Fruit fly (Drosophila melanogaster) whole organism, embryonic: ENCODE data around the gene CG12448.

Experiments used
- Ada2b ChIP-seq: fragments of 200-800 bp; sonication (Bioruptor generic); IDR thresholded peaks from 2 replicates; pipeline ENCODE4 v1.3.6; 2022; ENCODE audit warnings: missing biosample characterization, missing genetic modification characterization
- Atf3 ChIP-seq: fragments of 200-800 bp; sonication (Bioruptor generic); optimal IDR thresholded peaks from 3 replicates; lab custom pipeline; 2016; ENCODE audit warnings: missing biosample characterization, missing genetic modification characterization
- B-H1 ChIP-seq: fragments of 200-800 bp; sonication (Bioruptor generic); IDR thresholded peaks from 3 replicates; pipeline ENCODE4 v1.3.6; 2022; ENCODE audit warnings: missing biosample characterization, missing genetic modification characterization
- Bdp1 ChIP-seq: fragments of 200-800 bp; sonication (Bioruptor generic); optimal IDR thresholded peaks from 3 replicates; lab custom pipeline; 2016; ENCODE audit warnings: missing biosample characterization, missing genetic modification characterization
- CG10462 ChIP-seq: fragments of 200-800 bp; sonication (Bioruptor generic); optimal IDR thresholded peaks from 2 replicates; lab custom pipeline; 2016; ENCODE audit warnings: missing biosample characterization, missing genetic modification characterization
- CG12236 ChIP-seq: fragments of 200-800 bp; sonication (Bioruptor generic); optimal IDR thresholded peaks from 2 replicates; lab custom pipeline; 2016; ENCODE audit warnings: missing biosample characterization, missing genetic modification characterization
- CG13775 ChIP-seq: fragments of 200-800 bp; sonication (Bioruptor generic); optimal IDR thresholded peaks from 3 replicates; lab custom pipeline; 2017; ENCODE audit warnings: missing biosample characterization, mild to moderate bottlenecking, missing genetic modification characterization
- CG14860 ChIP-seq: fragments of 200-800 bp; sonication (Bioruptor generic); IDR thresholded peaks from 3 replicates; pipeline ENCODE4 v1.3.6; 2022; ENCODE audit warnings: missing biosample characterization, missing genetic modification characterization; ENCODE audit not compliant: partially characterized antibody
- CG15011 ChIP-seq: fragments of 200-800 bp; sonication (Bioruptor generic); optimal IDR thresholded peaks from 3 replicates; lab custom pipeline; 2018; ENCODE audit warnings: missing biosample characterization, mild to moderate bottlenecking, missing genetic modification characterization
- CG15073 ChIP-seq: fragments of 200-800 bp; sonication (Bioruptor generic); optimal IDR thresholded peaks from 2 replicates; lab custom pipeline; 2016; ENCODE audit warnings: missing biosample characterization, missing genetic modification characterization
- CG15269 ChIP-seq: fragments of 200-800 bp; sonication (Bioruptor generic); optimal IDR thresholded peaks from 2 replicates; lab custom pipeline; 2018; ENCODE audit warnings: missing biosample characterization, mild to moderate bottlenecking, missing genetic modification characterization, moderate library complexity
- CG15696 ChIP-seq: fragments of 200-800 bp; sonication (Bioruptor generic); optimal IDR thresholded peaks from 2 replicates; lab custom pipeline; 2019; ENCODE audit warnings: missing biosample characterization, mild to moderate bottlenecking, missing genetic modification characterization, moderate library complexity
- CG16779 ChIP-seq: fragments of 200-800 bp; sonication (Bioruptor generic); IDR thresholded peaks from 2 replicates; pipeline ENCODE4 v1.3.6; 2022; ENCODE audit warnings: missing biosample characterization, missing genetic modification characterization
- CG17328 ChIP-seq: fragments of 200-800 bp; sonication (Bioruptor generic); IDR thresholded peaks from 2 replicates; pipeline ENCODE4 v1.3.6; 2022; ENCODE audit warnings: missing biosample characterization, missing genetic modification characterization
- CG1792 ChIP-seq: fragments of 200-800 bp; sonication (Bioruptor generic); optimal IDR thresholded peaks from 2 replicates; lab custom pipeline; 2016; ENCODE audit warnings: missing biosample characterization, missing genetic modification characterization
- CG2875 ChIP-seq: fragments of 200-800 bp; sonication (Bioruptor generic); optimal IDR thresholded peaks from 2 replicates; lab custom pipeline; 2017; ENCODE audit warnings: missing biosample characterization, mild to moderate bottlenecking, missing genetic modification characterization, missing genetic modification reagents
- CG31224 ChIP-seq: fragments of 200-800 bp; sonication (Bioruptor generic); IDR thresholded peaks from 2 replicates; pipeline ENCODE4 v1.3.6; 2022; ENCODE audit warnings: missing biosample characterization, missing genetic modification characterization
- CG32772 ChIP-seq: fragments of 200-800 bp; sonication (Bioruptor generic); IDR thresholded peaks from 2 replicates; pipeline ENCODE4 v1.3.6; 2022; ENCODE audit warnings: missing biosample characterization, missing genetic modification characterization
- CG34422 ChIP-seq: fragments of 200-800 bp; sonication (Bioruptor generic); IDR thresholded peaks from 3 replicates; pipeline ENCODE4 v1.3.6; 2022; ENCODE audit warnings: missing biosample characterization, missing genetic modification characterization
- CG4282 ChIP-seq: fragments of 200-800 bp; sonication (Bioruptor generic); optimal IDR thresholded peaks from 2 replicates; lab custom pipeline; 2016; ENCODE audit warnings: missing biosample characterization, missing genetic modification characterization
- CG43689 ChIP-seq: fragments of 200-800 bp; sonication (Bioruptor generic); IDR thresholded peaks from 2 replicates; pipeline ENCODE4 v1.3.6; 2022; ENCODE audit warnings: missing biosample characterization, missing genetic modification characterization
- CG9817 ChIP-seq: fragments of 200-800 bp; sonication (Bioruptor generic); optimal IDR thresholded peaks from 2 replicates; lab custom pipeline; 2018; ENCODE audit warnings: missing biosample characterization, mild to moderate bottlenecking, missing genetic modification characterization, moderate library complexity
- CG9876 ChIP-seq: fragments of 200-800 bp; sonication (Bioruptor generic); optimal IDR thresholded peaks from 2 replicates; lab custom pipeline; 2016; ENCODE audit warnings: missing biosample characterization, missing genetic modification characterization
- Doc3 ChIP-seq: fragments of 200-800 bp; sonication (Bioruptor generic); IDR thresholded peaks from 3 replicates; pipeline ENCODE4 v1.3.6; 2022; ENCODE audit warnings: missing biosample characterization, missing genetic modification characterization; ENCODE audit not compliant: partially characterized antibody
- H2.0 ChIP-seq: fragments of 200-800 bp; sonication (Bioruptor generic); IDR thresholded peaks from 2 replicates; pipeline ENCODE4 v1.3.6; 2022; ENCODE audit warnings: missing biosample characterization, missing genetic modification characterization
- HLHmδ ChIP-seq: fragments of 200-800 bp; sonication (Bioruptor generic); optimal IDR thresholded peaks from 2 replicates; lab custom pipeline; 2018; ENCODE audit warnings: missing biosample characterization, mild to moderate bottlenecking, missing genetic modification characterization, moderate library complexity
- Med ChIP-seq: fragments of 200-800 bp; sonication (Bioruptor generic); peaks from one replicate; lab custom pipeline; 2016; ENCODE audit warnings: missing biosample characterization, missing genetic modification characterization, mild to moderate bottlenecking, inconsistent platforms, moderate library complexity
- NFAT ChIP-seq: fragments of 200-800 bp; sonication (Bioruptor generic); IDR thresholded peaks from 2 replicates; pipeline ENCODE4 v1.3.6; 2022; ENCODE audit warnings: missing biosample characterization, missing genetic modification characterization
- Oaz ChIP-seq: fragments of 200-800 bp; sonication (Bioruptor generic); IDR thresholded peaks from 2 replicates; pipeline ENCODE4 v1.3.6; 2022; ENCODE audit warnings: missing biosample characterization, missing genetic modification characterization
- Opbp ChIP-seq: fragments of 200-800 bp; sonication (Bioruptor generic); IDR thresholded peaks from 3 replicates; pipeline ENCODE4 v1.3.6; 2022; ENCODE audit warnings: missing biosample characterization, missing genetic modification characterization; ENCODE audit not compliant: partially characterized antibody
- Usf ChIP-seq: fragments of 200-800 bp; sonication (Bioruptor generic); optimal IDR thresholded peaks from 2 replicates; lab custom pipeline; 2017; ENCODE audit warnings: missing genotype, missing biosample characterization, missing genetic modification characterization
- al ChIP-seq: fragments of 200-800 bp; sonication (Bioruptor generic); IDR thresholded peaks from 2 replicates; pipeline ENCODE4 v1.3.6; 2022; ENCODE audit warnings: missing biosample characterization, missing genetic modification characterization
- az2 ChIP-seq: fragments of 200-800 bp; sonication (Bioruptor generic); optimal IDR thresholded peaks from 3 replicates; lab custom pipeline; 2016; ENCODE audit warnings: missing biosample characterization, missing genetic modification characterization
- bbx ChIP-seq: fragments of 200-800 bp; sonication (Bioruptor generic); IDR thresholded peaks from 2 replicates; pipeline ENCODE4 v1.3.6; 2022; ENCODE audit warnings: missing biosample characterization, missing genetic modification characterization; ENCODE audit not compliant: partially characterized antibody
- cad ChIP-seq: fragments of >200 bp; optimal IDR thresholded peaks from 2 replicates; lab custom pipeline; 2017; ENCODE audit warnings: missing biosample characterization, missing genetic modification characterization
- dati ChIP-seq: fragments of 200-800 bp; sonication (Bioruptor generic); IDR thresholded peaks from 2 replicates; pipeline ENCODE4 v1.3.6; 2022; ENCODE audit warnings: missing biosample characterization, missing genetic modification characterization
- dmrt99B ChIP-seq: fragments of 200-800 bp; sonication (Bioruptor generic); optimal IDR thresholded peaks from 2 replicates; lab custom pipeline; 2018; ENCODE audit warnings: missing biosample characterization, mild to moderate bottlenecking, missing genetic modification characterization, moderate library complexity
- ftz-f1 ChIP-seq: fragments of 200-800 bp; sonication (Bioruptor generic); optimal IDR thresholded peaks from 2 replicates; lab custom pipeline; 2016; ENCODE audit warnings: missing biosample characterization, missing genetic modification characterization
- fu2 ChIP-seq: fragments of 200-800 bp; sonication (Bioruptor generic); optimal IDR thresholded peaks from 2 replicates; lab custom pipeline; 2016; ENCODE audit warnings: missing biosample characterization, missing genetic modification characterization
- gcm ChIP-seq: fragments of 200-800 bp; sonication (Bioruptor generic); optimal IDR thresholded peaks from 2 replicates; lab custom pipeline; 2019; ENCODE audit warnings: missing biosample characterization, mild to moderate bottlenecking, missing genetic modification characterization, moderate library complexity
- gcm2 ChIP-seq: fragments of 200-800 bp; sonication (Bioruptor generic); optimal IDR thresholded peaks from 2 replicates; lab custom pipeline; 2016; ENCODE audit warnings: missing biosample characterization, missing genetic modification characterization
- hth ChIP-seq: fragments of >200 bp; optimal IDR thresholded peaks from 2 replicates; lab custom pipeline; 2017; ENCODE audit warnings: inconsistent platforms
- insv ChIP-seq, 2 experiments: fragments of 200-800 bp; sonication (Bioruptor generic); optimal IDR thresholded peaks; 3 replicates each; lab custom pipeline; 2016 to 2018; ENCODE audit warnings: missing biosample characterization in 2 of 2, missing genetic modification characterization in 2 of 2
- klu ChIP-seq: fragments of 200-800 bp; sonication (Bioruptor generic); IDR thresholded peaks from 2 replicates; pipeline ENCODE4 v1.3.6; 2022; ENCODE audit warnings: missing biosample characterization, missing genetic modification characterization
- luna ChIP-seq: fragments of 200-800 bp; sonication (Bioruptor generic); optimal IDR thresholded peaks from 2 replicates; lab custom pipeline; 2016; ENCODE audit warnings: missing biosample characterization, missing genetic modification characterization
- mam ChIP-seq: fragments of 200-800 bp; sonication (Bioruptor generic); optimal IDR thresholded peaks from 3 replicates; lab custom pipeline; 2016; ENCODE audit warnings: missing biosample characterization, missing genetic modification characterization
- p53 ChIP-seq: fragments of 200-800 bp; sonication (Bioruptor generic); optimal IDR thresholded peaks from 2 replicates; lab custom pipeline; 2016; ENCODE audit warnings: missing biosample characterization, missing genetic modification characterization
- ranshi ChIP-seq: fragments of 200-800 bp; sonication (Bioruptor generic); IDR thresholded peaks from 2 replicates; pipeline ENCODE4 v1.3.6; 2022; ENCODE audit warnings: missing biosample characterization, missing genetic modification characterization
- so ChIP-seq: fragments of 200-800 bp; sonication (Bioruptor generic); IDR thresholded peaks from 3 replicates; pipeline ENCODE4 v1.3.6; 2022; ENCODE audit warnings: missing biosample characterization, missing genetic modification characterization
- toy ChIP-seq: fragments of 200-800 bp; sonication (Bioruptor generic); IDR thresholded peaks from 2 replicates; pipeline ENCODE4 v1.3.6; 2022; ENCODE audit warnings: missing biosample characterization, missing genetic modification characterization
- zen2 ChIP-seq: fragments of 200-800 bp; sonication (Bioruptor generic); IDR thresholded peaks from 3 replicates; pipeline ENCODE4 v1.3.6; 2022; ENCODE audit warnings: missing biosample characterization, missing genetic modification characterization; ENCODE audit not compliant: partially characterized antibody

Gene CG12448

DNA sequence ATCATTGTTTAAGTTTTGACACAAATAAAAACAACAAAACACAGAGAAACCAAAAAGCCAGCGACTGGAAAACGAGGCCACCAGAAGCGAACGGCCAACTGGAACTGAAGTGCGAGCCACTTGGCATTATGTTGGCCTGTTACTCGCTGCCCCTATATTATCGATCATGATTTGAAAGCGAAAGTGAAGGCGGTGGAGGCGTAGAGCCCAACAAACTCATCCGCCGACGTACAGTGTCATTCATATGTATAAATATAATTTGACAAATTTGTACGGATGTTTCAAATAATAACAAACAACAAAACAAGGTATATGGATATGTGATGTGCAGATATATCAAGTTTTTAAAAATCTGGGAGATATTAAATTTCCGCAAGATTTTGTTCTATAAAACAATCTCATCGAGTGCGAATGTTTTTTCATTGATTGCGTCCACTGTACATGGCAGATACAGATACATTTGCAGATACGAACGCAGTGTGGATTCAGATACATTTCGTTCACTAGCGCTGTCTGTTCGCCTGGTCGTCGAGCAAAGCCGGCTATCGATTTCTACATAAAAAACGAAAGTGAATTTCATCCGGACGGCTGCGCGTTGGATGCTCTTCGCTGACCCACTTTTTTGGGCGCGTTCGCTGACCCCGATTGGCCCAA lies 30.2 kb upstream of the CG12448 start (continued):
- TF ChIP-seq CG4282 (GFP tag; lab: Kevin White, UChicago) = peak; percentile 90
- TF ChIP-seq p53 (GFP tag; lab: Kevin White, UChicago) = peak; percentile 91
- peak; percentile 97 for TF ChIP-seq dmrt99B (tag; lab: Kevin White, UChicago)
- TF ChIP-seq mam (GFP tag; lab: Kevin White, UChicago) = peak; percentile 95
- peak; percentile 81 for TF ChIP-seq NFAT (GFP tag; lab: Robert Waterston, UW)
- TF ChIP-seq gcm2 (GFP tag; lab: Kevin White, UChicago) = peak; percentile 95
- peak; percentile 93 for TF ChIP-seq CG1792 (GFP tag; lab: Kevin White, UChicago)
- peak; percentile 76 for TF ChIP-seq CG15696 (tag; lab: Kevin White, UChicago)
- peak; percentile 98 for TF ChIP-seq CG2875 (GFP tag; lab: Kevin White, UChicago)
- peak; percentile 97 for TF ChIP-seq CG32772 (GFP tag; lab: Robert Waterston, UW)
- TF ChIP-seq toy = peak; percentile 80
- TF ChIP-seq Atf3 (GFP tag; lab: Kevin White, UChicago) = peak; percentile 91
- peak; percentile 91 for TF ChIP-seq Oaz (GFP tag; lab: Robert Waterston, UW)
- TF ChIP-seq CG14860 (GFP tag; lab: Robert Waterston, UW) = peak; percentile 52; the same call in 2 of the 3 replicates
- peak; percentile 99 for TF ChIP-seq Med (GFP tag; lab: Kevin White, UChicago)
- TF ChIP-seq luna (GFP tag; lab: Kevin White, UChicago) = peak; percentile 87
- peak; percentile 98 for TF ChIP-seq HLHmδ (GFP tag; lab: Kevin White, UChicago)
- TF ChIP-seq al (GFP tag; lab: Robert Waterston, UW) = peak; percentile 93
- no peak for TF ChIP-seq ftz-f1 (GFP tag; lab: Kevin White, UChicago)
- TF ChIP-seq CG15073 (GFP tag; lab: Kevin White, UChicago) = peak; percentile 73
- TF ChIP-seq CG16779 = peak; percentile 70; the same call in 1 of the 2 replicates
- peak; percentile 97 for TF ChIP-seq CG31224 (GFP tag; lab: Robert Waterston, UW)
- TF ChIP-seq hth (lab: Kevin White, UChicago) = no peak
- peak; percentile 85 for TF ChIP-seq Usf (GFP tag; lab: Kevin White, UChicago)
- TF ChIP-seq CG10462 (GFP tag; lab: Kevin White, UChicago) = peak; percentile 95
- TF ChIP-seq CG15011 (GFP tag; lab: Kevin White, UChicago) = peak; percentile 89
- TF ChIP-seq CG13775 (GFP tag; lab: Kevin White, UChicago) = peak; percentile 90
- no peak for TF ChIP-seq Doc3 (GFP tag; lab: Robert Waterston, UW)
- peak; percentile 94 for TF ChIP-seq B-H1 (GFP tag; lab: Robert Waterston, UW)
- TF ChIP-seq CG34422 (GFP tag; lab: Robert Waterston, UW) = peak; percentile 96
- peak; percentile 85 for TF ChIP-seq CG9876 (GFP tag; lab: Kevin White, UChicago)
- peak; percentile 97 for TF ChIP-seq H2.0 (GFP tag; lab: Robert Waterston, UW)
- TF ChIP-seq bbx (GFP tag; lab: Robert Waterston, UW) = no peak
- TF ChIP-seq CG43689 (GFP tag; lab: Robert Waterston, UW) = peak; percentile 87
- TF ChIP-seq CG12236 (GFP tag; lab: Kevin White, UChicago) = peak; percentile 91
- TF ChIP-seq az2 = peak; percentile 97
- peak; percentile 97 for TF ChIP-seq CG17328 (GFP tag; lab: Robert Waterston, UW)
- peak; percentile 97 for TF ChIP-seq CG9817
- peak; percentile 62 to 64 for TF ChIP-seq insv (GFP tag; optimal IDR thresholded peaks at IDR 0.05; lab: Kevin White, UChicago)
- TF ChIP-seq dati = peak; percentile 85; the same call in 1 of the 2 replicates
- 0 out of 3 replicates have a peak, but pooled peaks have one; percentile 20 for TF ChIP-seq Opbp (GFP tag; lab: Robert Waterston, UW)
- TF ChIP-seq zen2 = no peak
- peak; percentile 90 for TF ChIP-seq fu2 (GFP tag; lab: Kevin White, UChicago)
- TF ChIP-seq klu (GFP tag; lab: Robert Waterston, UW) = peak; percentile 90
- TF ChIP-seq gcm = peak; percentile 95
- TF ChIP-seq Bdp1 (GFP tag; lab: Kevin White, UChicago) = peak; percentile 89
- TF ChIP-seq Ada2b (GFP tag; lab: Robert Waterston, UW) = peak; percentile 93
- TF ChIP-seq cad = no peak
- TF ChIP-seq so (GFP tag; lab: Robert Waterston, UW) = peak; percentile 95
- TF ChIP-seq CG15269 (tag; lab: Kevin White, UChicago) = peak; percentile 97
- peak; percentile 92 for TF ChIP-seq ranshi (GFP tag; lab: Robert Waterston, UW)
